Worm (Caenorhabditis elegans) whole organism, L4 larva: ENCODE results near the gene T20G5.8.

ENCODE experiments used
- D1046.2 ChIP-seq: fragments of 200-800 bp; sonication (Bioruptor generic); IDR thresholded peaks from 2 replicates; pipeline ENCODE4 v1.3.6; 2022; ENCODE audit warnings: missing genetic modification characterization, missing compliant biosample characterization
- F10B5.3 ChIP-seq: sonication (generic microtip); optimal IDR thresholded peaks from 2 replicates; lab custom pipeline; 2016; ENCODE audit warnings: mild to moderate bottlenecking, missing genetic modification characterization, missing compliant biosample characterization
- F37D6.2 ChIP-seq: sonication (generic microtip); optimal IDR thresholded peaks from 2 replicates; lab custom pipeline; 2016; ENCODE audit warnings: mild to moderate bottlenecking, missing genetic modification characterization, missing compliant biosample characterization
- T20F7.1 ChIP-seq: fragments of 200-800 bp; sonication (Bioruptor generic); optimal IDR thresholded peaks from 2 replicates; lab custom pipeline; 2018; ENCODE audit warnings: mild to moderate bottlenecking, missing genetic modification characterization, missing compliant biosample characterization
- T26A8.4 ChIP-seq: fragments of 200-800 bp; sonication (Bioruptor generic); IDR thresholded peaks from 2 replicates; pipeline ENCODE4 v1.3.6; 2022; ENCODE audit warnings: missing genetic modification characterization, missing compliant biosample characterization
- Y105C5A.15 ChIP-seq: fragments of 200-800 bp; sonication (Bioruptor generic); IDR thresholded peaks from 2 replicates; pipeline ENCODE4 v1.3.6; 2022; ENCODE audit warnings: missing genetic modification characterization, missing compliant biosample characterization
- ZK337.2 ChIP-seq: fragments of 200-800 bp; sonication (Bioruptor generic); IDR thresholded peaks from 2 replicates; pipeline ENCODE4 v1.3.6; 2022; ENCODE audit warnings: missing genetic modification reagents, missing genetic modification characterization, missing compliant biosample characterization
- aha-1 ChIP-seq: fragments of 150-350 bp; peaks from one replicate; lab custom pipeline; 2014; ENCODE audit warnings: missing biosample characterization, missing genetic modification characterization
- ama-1 ChIP-seq: fragments of 150-350 bp; optimal IDR thresholded peaks from 2 replicates; lab custom pipeline; 2014; ENCODE audit warnings: inconsistent platforms, mixed read lengths
- arid-1 ChIP-seq: fragments of 200-800 bp; sonication (Bioruptor generic); conservative IDR thresholded peaks from 2 replicates; pipeline ENCODE4 v1.3.6; 2022; ENCODE audit warnings: missing genetic modification reagents, missing genetic modification characterization, missing compliant biosample characterization
- ceh-20 ChIP-seq: fragments of 200-800 bp; sonication (Bioruptor generic); IDR thresholded peaks from 2 replicates; pipeline ENCODE4 v1.3.6; 2022; ENCODE audit warnings: missing genetic modification reagents, missing genetic modification characterization, missing compliant biosample characterization
- ceh-28 ChIP-seq: fragments of 150-350 bp; optimal IDR thresholded peaks from 2 replicates; lab custom pipeline; 2014; ENCODE audit warnings: missing biosample characterization, missing genetic modification reagents, missing genetic modification characterization
- ceh-32 ChIP-seq: sonication (generic microtip); optimal IDR thresholded peaks from 2 replicates; lab custom pipeline; 2016; ENCODE audit warnings: mild to moderate bottlenecking, missing genetic modification characterization, missing compliant biosample characterization; ENCODE audit not compliant: poor library complexity
- ceh-62 ChIP-seq: sonication (generic microtip); optimal IDR thresholded peaks from 2 replicates; lab custom pipeline; 2017; ENCODE audit warnings: missing biosample characterization, missing genetic modification characterization
- daf-16 ChIP-seq, 3 experiments: sonication (generic microtip); optimal IDR thresholded peaks; 2 replicates each; lab custom pipeline; 2016 to 2017; ENCODE audit warnings: missing genetic modification characterization in 3 of 3, missing genetic modification reagents in 3 of 3, mild to moderate bottlenecking in 2 of 3, missing compliant biosample characterization in 2 of 3, missing biosample characterization in 1 of 3, moderate library complexity in 1 of 3
- daf-19 ChIP-seq: fragments of 200-800 bp; sonication (Bioruptor generic); conservative IDR thresholded peaks from 2 replicates; pipeline ENCODE4 v1.3.6; 2022; ENCODE audit warnings: missing genetic modification characterization, missing compliant biosample characterization
- daf-8 ChIP-seq: fragments of 200-800 bp; sonication (Bioruptor generic); IDR thresholded peaks from 2 replicates; pipeline ENCODE4 v1.3.6; 2022; ENCODE audit warnings: missing genetic modification characterization, missing compliant biosample characterization
- dmd-6 ChIP-seq: fragments of 200-800 bp; sonication (Bioruptor generic); IDR thresholded peaks from 2 replicates; pipeline ENCODE4 v1.3.6; 2022; ENCODE audit warnings: missing genetic modification reagents, missing genetic modification characterization, missing compliant biosample characterization
- dmd-8 ChIP-seq: fragments of 200-800 bp; sonication (Bioruptor generic); IDR thresholded peaks from 2 replicates; pipeline ENCODE4 v1.3.6; 2022; ENCODE audit warnings: missing genetic modification characterization, missing compliant biosample characterization
- dmd-9 ChIP-seq: fragments of 200-800 bp; sonication (Bioruptor generic); IDR thresholded peaks from 2 replicates; pipeline ENCODE4 v1.3.6; 2022; ENCODE audit warnings: missing genetic modification reagents, missing genetic modification characterization, missing compliant biosample characterization
- dpl-1 ChIP-seq: fragments of 150-350 bp; optimal IDR thresholded peaks from 2 replicates; lab custom pipeline; 2014; ENCODE audit warnings: missing biosample characterization, missing genetic modification reagents, missing genetic modification characterization
- egl-27 ChIP-seq: sonication (generic microtip); optimal IDR thresholded peaks from 3 replicates; lab custom pipeline; 2017; ENCODE audit warnings: missing biosample characterization, missing genetic modification reagents, missing genetic modification characterization
- fkh-10 ChIP-seq: fragments of 150-350 bp; optimal IDR thresholded peaks from 2 replicates; lab custom pipeline; 2014; ENCODE audit warnings: missing biosample characterization, missing genetic modification reagents, missing genetic modification characterization
- fos-1 ChIP-seq: fragments of 150-350 bp; optimal IDR thresholded peaks from 2 replicates; lab custom pipeline; 2014; ENCODE audit warnings: missing biosample characterization, missing genetic modification characterization
- hlh-30 ChIP-seq: sonication (generic microtip); optimal IDR thresholded peaks from 2 replicates; lab custom pipeline; 2017; ENCODE audit warnings: antibody characterized with exemption, mild to moderate bottlenecking, missing genetic modification characterization, missing compliant biosample characterization; ENCODE audit not compliant: insufficient read depth
- hmg-1.1 ChIP-seq: fragments of 200-800 bp; sonication (Bioruptor generic); IDR thresholded peaks from 2 replicates; pipeline ENCODE4 v1.3.6; 2022; ENCODE audit warnings: missing genetic modification reagents, missing genetic modification characterization, missing compliant biosample characterization
- lin-1 ChIP-seq: fragments of 200-800 bp; sonication (Bioruptor generic); IDR thresholded peaks from 2 replicates; pipeline ENCODE4 v1.3.6; 2022; ENCODE audit warnings: missing genetic modification reagents, missing genetic modification characterization, missing compliant biosample characterization
- lin-13 ChIP-seq: fragments of 150-350 bp; optimal IDR thresholded peaks from 2 replicates; lab custom pipeline; 2014; ENCODE audit warnings: missing biosample characterization, missing genetic modification reagents, missing genetic modification characterization
- lin-15B ChIP-seq: fragments of 150-350 bp; sonication (generic microtip); optimal IDR thresholded peaks from 3 replicates; lab custom pipeline; 2014; ENCODE audit warnings: missing biosample characterization, missing genetic modification characterization
- lin-38 ChIP-seq: fragments of 200-800 bp; sonication (Bioruptor generic); IDR thresholded peaks from 2 replicates; pipeline ENCODE4 v1.3.6; 2022; ENCODE audit warnings: missing genetic modification reagents, missing genetic modification characterization, missing compliant biosample characterization
- lir-3 ChIP-seq: sonication (generic microtip); optimal IDR thresholded peaks from 2 replicates; lab custom pipeline; 2016; ENCODE audit warnings: mild to moderate bottlenecking, missing genetic modification characterization, missing compliant biosample characterization
- madf-5 ChIP-seq, 2 experiments: fragments of 200-800 bp; sonication (Bioruptor generic); IDR thresholded peaks; 2 replicates each; pipeline ENCODE4 v1.3.6; 2022; ENCODE audit warnings: missing compliant biosample characterization in 2 of 2, missing genetic modification characterization in 2 of 2
- mdl-1 ChIP-seq, 2 experiments: fragments of 150-350 bp in 1 of 2; sonication (generic microtip) in 1 of 2; optimal IDR thresholded peaks; 2 replicates each; lab custom pipeline; 2014 to 2017; ENCODE audit warnings: missing biosample characterization in 2 of 2, missing genetic modification characterization in 2 of 2
- mdt-29 ChIP-seq: fragments of 200-800 bp; sonication (Bioruptor generic); IDR thresholded peaks from 2 replicates; pipeline ENCODE4 v1.3.6; 2022; ENCODE audit warnings: missing genetic modification reagents, missing genetic modification characterization, missing compliant biosample characterization
- mxl-2 ChIP-seq: fragments of 200-800 bp; sonication (Bioruptor generic); conservative IDR thresholded peaks from 2 replicates; pipeline ENCODE4 v1.3.6; 2022; ENCODE audit warnings: missing genetic modification reagents, missing genetic modification characterization, missing compliant biosample characterization
- nhr-111 ChIP-seq: fragments of 200-800 bp; sonication (Bioruptor generic); optimal IDR thresholded peaks from 2 replicates; lab custom pipeline; 2018; ENCODE audit warnings: mild to moderate bottlenecking, missing genetic modification characterization, missing compliant biosample characterization
- nhr-25 ChIP-seq: sonication (generic microtip); optimal IDR thresholded peaks from 2 replicates; lab custom pipeline; 2017; ENCODE audit warnings: missing genetic modification characterization, mild to moderate bottlenecking, missing compliant biosample characterization, antibody characterized with exemption, moderate library complexity, borderline replicate concordance; ENCODE audit not compliant: insufficient read depth
- nhr-42 ChIP-seq: fragments of 200-800 bp; sonication (Bioruptor generic); IDR thresholded peaks from 2 replicates; pipeline ENCODE4 v1.3.6; 2022; ENCODE audit warnings: missing genetic modification characterization, missing compliant biosample characterization
- nhr-48 ChIP-seq: sonication (generic microtip); optimal IDR thresholded peaks from 2 replicates; lab custom pipeline; 2016; ENCODE audit warnings: mild to moderate bottlenecking, missing genetic modification characterization, missing compliant biosample characterization
- pha-4 ChIP-seq, 2 experiments: fragments of 150-350 bp in 1 of 2; fragments of 200-800 bp in 1 of 2; sonication (Bioruptor generic) in 1 of 2; IDR thresholded peaks in 1 of 2; optimal IDR thresholded peaks in 1 of 2; 2 replicates each; pipeline versions ENCODE4 v1.3.6 to Lab custom; 2014 to 2022; ENCODE audit warnings: missing genetic modification characterization in 2 of 2, missing genetic modification reagents in 2 of 2, missing biosample characterization in 1 of 2, missing compliant biosample characterization in 1 of 2
- php-3 ChIP-seq: fragments of 200-800 bp; sonication (Bioruptor generic); IDR thresholded peaks from 2 replicates; pipeline ENCODE4 v1.3.6; 2022; ENCODE audit warnings: missing genetic modification reagents, missing genetic modification characterization, missing compliant biosample characterization
- rbr-2 ChIP-seq: sonication (generic microtip); optimal IDR thresholded peaks from 2 replicates; lab custom pipeline; 2016; ENCODE audit warnings: missing genotype, missing genetic modification characterization, missing compliant biosample characterization
- saeg-2 ChIP-seq: fragments of 200-800 bp; sonication (Bioruptor generic); IDR thresholded peaks from 2 replicates; pipeline ENCODE4 v1.3.6; 2022; ENCODE audit warnings: missing genetic modification reagents, missing genetic modification characterization, missing compliant biosample characterization
- sdz-12 ChIP-seq: fragments of 200-800 bp; sonication (Bioruptor generic); optimal IDR thresholded peaks from 2 replicates; lab custom pipeline; 2018; ENCODE audit warnings: mild to moderate bottlenecking, missing genetic modification characterization, missing compliant biosample characterization
- skn-1 ChIP-seq: fragments of 150-350 bp; optimal IDR thresholded peaks from 2 replicates; lab custom pipeline; 2014; ENCODE audit warnings: missing biosample characterization, missing genetic modification characterization
- spr-1 ChIP-seq: sonication (generic microtip); optimal IDR thresholded peaks from 2 replicates; lab custom pipeline; 2016; ENCODE audit warnings: mild to moderate bottlenecking, missing genetic modification characterization, missing compliant biosample characterization
- spr-3 ChIP-seq: fragments of 200-800 bp; sonication (Bioruptor generic); optimal IDR thresholded peaks from 2 replicates; lab custom pipeline; 2018; ENCODE audit warnings: mild to moderate bottlenecking, missing genetic modification characterization, missing compliant biosample characterization
- tag-97 ChIP-seq: fragments of 200-800 bp; sonication (Bioruptor generic); IDR thresholded peaks from 2 replicates; pipeline ENCODE4 v1.3.6; 2022; ENCODE audit warnings: missing genetic modification characterization, missing compliant biosample characterization
- tra-1 ChIP-seq: fragments of 200-800 bp; sonication (Bioruptor generic); IDR thresholded peaks from 2 replicates; pipeline ENCODE4 v1.3.6; 2022; ENCODE audit warnings: missing genetic modification reagents, missing genetic modification characterization, missing compliant biosample characterization
- unc-39 ChIP-seq: sonication (generic microtip); optimal IDR thresholded peaks from 2 replicates; lab custom pipeline; 2017; ENCODE audit warnings: missing biosample characterization, missing genetic modification characterization
- ztf-7 ChIP-seq: fragments of 150-350 bp; optimal IDR thresholded peaks from 2 replicates; lab custom pipeline; 2014; ENCODE audit warnings: missing biosample characterization, missing genetic modification characterization

The T20G5.8 gene

ce11 chrIII:10218587-10218986 lies 19.4 kb downstream of the T20G5.8 start, which contains the start of the genes rde-4 and cox-14:
TSS of gene rde-4 (minus strand) at chrIII:10218646.
TSS of gene cox-14 (plus strand) at chrIII:10218942.
- TF ChIP-seq pha-4 (GFP tag; IDR thresholded peaks at IDR 0.05; lab: Robert Waterston, UW) (no peak), pha-4 (tag; optimal IDR thresholded peaks at IDR 0.05; lab: Kevin White, UChicago) (peak; percentile 57), saeg-2 (GFP tag; lab: Robert Waterston, UW) (no peak), hlh-30 (tag; lab: Kevin White, UChicago) (peak; percentile 88), lir-3 (tag; lab: Kevin White, UChicago) (no peak), T20F7.1 (GFP tag; lab: Kevin White, UChicago) (no peak), mxl-2 (GFP tag; lab: Robert Waterston, UW) (no peak), madf-5 (GFP tag; IDR thresholded peaks at IDR 0.05; lab: Robert Waterston, UW) (no peak), nhr-48 (no peak), sdz-12 (GFP tag; lab: Kevin White, UChicago) (no peak), nhr-42 (no peak), egl-27 (tag; lab: Kevin White, UChicago) (peak; percentile 9), nhr-111 (no peak), lin-13 (GFP tag; lab: Kevin White, UChicago) (peak; percentile 68), ztf-7 (tag; lab: Kevin White, UChicago) (peak; percentile 73), daf-8 (no peak), hmg-1.1 (no peak), ceh-62 (tag; lab: Kevin White, UChicago) (no peak), dpl-1 (peak; percentile 93), skn-1 (tag; lab: Kevin White, UChicago) (no peak), aha-1 (tag; lab: Kevin White, UChicago) (peak; percentile 64), fos-1 (no peak), ZK337.2 (GFP tag; lab: Robert Waterston, UW) (no peak), fkh-10 (GFP tag; lab: Kevin White, UChicago) (peak; percentile 23), ceh-20 (GFP tag; lab: Robert Waterston, UW) (no peak), daf-16 (GFP tag; optimal IDR thresholded peaks at IDR 0.05; lab: Kevin White, UChicago) (no peak), daf-16 (tag; optimal IDR thresholded peaks at IDR 0.05; lab: Kevin White, UChicago) (peak; percentile 78), dmd-8 (GFP tag; lab: Robert Waterston, UW) (no peak), T26A8.4 (GFP tag; lab: Robert Waterston, UW) (no peak), lin-15B (no peak), F37D6.2 (tag; lab: Kevin White, UChicago) (peak; percentile 30), tra-1 (GFP tag; lab: Robert Waterston, UW) (no peak), nhr-25 (tag; lab: Kevin White, UChicago) (no peak), tag-97 (GFP tag; lab: Robert Waterston, UW) (no peak), unc-39 (tag; lab: Kevin White, UChicago) (no peak), F10B5.3 (tag; lab: Kevin White, UChicago) (no peak), php-3 (GFP tag; lab: Robert Waterston, UW) (no peak), spr-1 (tag; lab: Kevin White, UChicago) (no peak), ceh-28 (no peak), dmd-9 (GFP tag; lab: Robert Waterston, UW) (no peak), daf-19 (no peak), ama-1 (peak; percentile 18), mdt-29 (no peak), rbr-2 (tag; lab: Kevin White, UChicago) (peak; percentile 73), lin-38 (GFP tag; lab: Robert Waterston, UW) (no peak), arid-1 (GFP tag; lab: Robert Waterston, UW) (no peak), D1046.2 (GFP tag; lab: Robert Waterston, UW) (no peak), spr-3 (no peak), lin-1 (GFP tag; lab: Robert Waterston, UW) (no peak), dmd-6 (GFP tag; lab: Robert Waterston, UW) (no peak), Y105C5A.15 (GFP tag; lab: Robert Waterston, UW) (no peak), ceh-32 (tag; lab: Kevin White, UChicago) (no peak), mdl-1 (tag; optimal IDR thresholded peaks at IDR 0.05; lab: Kevin White, UChicago) (peak in 1 of 2 experiments; percentile 17)
